Fruit fly (Drosophila melanogaster): ENCODE results near the gene CG11417.
A peak's percentile ranks its signal among the peaks of the same experiment; 100 is the strongest.

The CG11417 gene

DNA sequence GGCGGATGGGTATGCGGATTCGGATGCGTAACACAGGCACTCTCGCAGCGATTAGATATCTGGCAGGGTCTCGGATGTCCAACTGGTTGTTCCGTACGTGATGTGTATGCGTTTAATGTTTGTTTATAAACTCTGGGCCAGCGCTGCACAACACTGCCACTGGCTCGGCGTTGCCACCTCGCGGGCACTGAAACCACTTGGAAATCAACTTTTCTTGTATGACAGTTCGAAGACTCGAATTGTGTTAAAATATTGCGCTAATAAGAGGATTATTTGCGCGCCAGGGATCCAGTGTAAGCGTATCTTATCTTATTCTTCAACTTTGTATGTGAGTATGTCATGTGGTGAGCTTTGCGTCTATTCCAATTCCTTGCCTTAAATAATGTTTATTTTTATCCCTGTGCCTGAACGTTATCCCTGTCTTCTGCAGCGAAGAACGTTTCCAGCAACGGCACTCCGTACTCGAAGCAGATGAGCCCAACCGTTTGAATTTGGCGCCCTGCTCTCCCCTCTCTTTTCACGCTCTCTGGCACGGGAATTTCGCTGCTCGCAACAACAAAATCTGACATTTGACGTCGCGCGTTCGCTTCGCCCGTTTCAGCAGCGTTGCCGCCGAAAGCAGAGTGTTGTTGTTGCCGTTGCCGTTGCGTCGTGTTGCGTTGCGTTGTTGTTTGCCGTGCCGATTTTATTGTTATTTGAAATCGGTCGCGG, 26.7 kb downstream of the CG11417 start, which contains the start of the genes CG3719 and CG32813 (continued):
- TF ChIP-seq CG17829 (tag; optimal IDR thresholded peaks at IDR 0.05), result peak; percentile 22
- no peak for TF ChIP-seq CG11247 (GFP tag; IDR thresholded peaks at IDR 0.05)
- peak; percentile 45 for TF ChIP-seq Lhr (GFP tag; optimal IDR thresholded peaks at IDR 0.05)
- TF ChIP-seq gfzf (GFP tag; optimal IDR thresholded peaks at IDR 0.05), result peak; percentile 20
- no peak for TF ChIP-seq ase (GFP tag; IDR thresholded peaks at IDR 0.05)
- peak; percentile 27 for TF ChIP-seq CG10209 (GFP tag; optimal IDR thresholded peaks at IDR 0.05)
- TF ChIP-seq CG8924 (tag; optimal IDR thresholded peaks at IDR 0.05), result peak; percentile 28
- TF ChIP-seq CG7786 (GFP tag; optimal IDR thresholded peaks at IDR 0.05), result peak; percentile 49
- peak; percentile 31; the same call in 1 of the 2 replicates for TF ChIP-seq Xrp1 (GFP tag; IDR thresholded peaks at IDR 0.05)
- no peak; the same call in 1 of the 2 replicates for TF ChIP-seq crol (GFP tag; IDR thresholded peaks at IDR 0.05)
- peak in 1 of 2 experiments; percentile 32 for TF ChIP-seq crp (GFP tag; optimal IDR thresholded peaks at IDR 0.05)
- TF ChIP-seq zfh2 (GFP tag; optimal IDR thresholded peaks at IDR 0.05), result peak; percentile 51
- peak; percentile 49 for TF ChIP-seq Xbp1 (GFP tag; optimal IDR thresholded peaks at IDR 0.05)
- TF ChIP-seq zf30C (GFP tag; optimal IDR thresholded peaks at IDR 0.05), result no peak
- TF ChIP-seq CG17912 (GFP tag; optimal IDR thresholded peaks at IDR 0.05), result no peak
- peak; percentile 58 for TF ChIP-seq Hmr (GFP tag; optimal IDR thresholded peaks at IDR 0.05)
- TF ChIP-seq CG2120 (GFP tag; optimal IDR thresholded peaks at IDR 0.05), result peak; percentile 72
- TF ChIP-seq Camta (GFP tag; optimal IDR thresholded peaks at IDR 0.05), result peak; percentile 2
- peak; percentile 57 for TF ChIP-seq CG13624 (GFP tag; optimal IDR thresholded peaks at IDR 0.05)
- TF ChIP-seq amos (GFP tag; IDR thresholded peaks at IDR 0.05; ENCODE audit: partially characterized antibody), result peak; percentile 38; the same call in 1 of the 2 replicates
- no peak for TF ChIP-seq Usf (GFP tag; optimal IDR thresholded peaks at IDR 0.05)
- TF ChIP-seq maf-S (GFP tag; optimal IDR thresholded peaks at IDR 0.05), result peak; percentile 8
- TF ChIP-seq jumu (GFP tag; optimal IDR thresholded peaks at IDR 0.05), result peak; percentile 61
- peak; percentile 52 for TF ChIP-seq Sry-δ (GFP tag; optimal IDR thresholded peaks at IDR 0.05)
- peak; percentile 0 for TF ChIP-seq Fer3 (tag; optimal IDR thresholded peaks at IDR 0.05)
- peak; percentile 12; the same call in 1 of the 3 replicates for TF ChIP-seq ci (GFP tag; IDR thresholded peaks at IDR 0.05)

DNA sequence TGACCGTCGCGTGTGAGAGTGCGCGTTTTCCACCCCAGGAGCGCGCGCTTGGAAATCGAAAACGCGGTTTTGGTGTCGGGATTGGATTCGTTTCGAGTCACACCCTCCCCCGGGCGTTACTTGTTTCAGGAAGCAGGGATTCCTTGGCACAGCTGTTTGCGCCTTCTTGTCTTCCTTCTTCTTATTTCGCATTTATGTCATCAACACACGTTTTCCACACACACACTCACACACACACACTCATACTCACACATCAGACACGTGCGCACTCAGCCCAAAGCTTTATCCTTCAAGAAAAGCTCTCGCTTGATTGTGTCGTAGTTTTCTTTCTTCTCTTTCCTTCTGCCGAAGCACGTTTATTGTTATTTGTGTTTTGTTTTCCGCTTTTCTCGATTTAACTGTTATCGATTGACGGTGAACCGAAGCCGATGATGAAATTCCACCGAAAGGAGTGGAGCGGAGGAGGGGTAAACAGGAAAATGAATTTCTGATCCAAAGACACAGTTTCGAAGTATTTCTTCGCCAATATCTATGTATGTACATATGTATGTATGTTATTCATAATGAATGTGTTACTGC, 27.7 kb downstream of the CG11417 start:
- TF ChIP-seq crp (GFP tag; optimal IDR thresholded peaks at IDR 0.05), result peak in 1 of 2 experiments; percentile 10
- no peak for TF ChIP-seq Lim3 (GFP tag; IDR thresholded peaks at IDR 0.05)
- peak; percentile 30 for TF ChIP-seq ewg (GFP tag; optimal IDR thresholded peaks at IDR 0.05)
- TF ChIP-seq CG6654 (GFP tag; optimal IDR thresholded peaks at IDR 0.05), result no peak
- TF ChIP-seq cg (GFP tag; optimal IDR thresholded peaks at IDR 0.05), result peak; percentile 59
- TF ChIP-seq nerfin-1 (tag; optimal IDR thresholded peaks at IDR 0.05), result peak; percentile 56
- TF ChIP-seq CG15514 (GFP tag; optimal IDR thresholded peaks at IDR 0.05), result peak; percentile 6
- TF ChIP-seq CG2129 (GFP tag; IDR thresholded peaks at IDR 0.05; ENCODE audit: partially characterized antibody), result no peak
- TF ChIP-seq onecut (GFP tag; IDR thresholded peaks at IDR 0.05), result peak; percentile 64; the same call in 1 of the 2 replicates
- TF ChIP-seq jigr1 (GFP tag; IDR thresholded peaks at IDR 0.05), result no peak
- peak; percentile 52 for TF ChIP-seq Deaf1 (tag; optimal IDR thresholded peaks at IDR 0.05)
- TF ChIP-seq bcd (GFP tag; optimal IDR thresholded peaks at IDR 0.05), result no peak
- no peak for TF ChIP-seq trh (GFP tag; optimal IDR thresholded peaks at IDR 0.05)
- TF ChIP-seq Mad (GFP tag; optimal IDR thresholded peaks at IDR 0.05), result no peak
- no peak for TF ChIP-seq usp (GFP tag; optimal IDR thresholded peaks at IDR 0.05)
- TF ChIP-seq CG3995 (GFP tag; optimal IDR thresholded peaks at IDR 0.05), result no peak
- no peak for TF ChIP-seq grn (GFP tag; optimal IDR thresholded peaks at IDR 0.05)
- TF ChIP-seq Hey (tag; optimal IDR thresholded peaks at IDR 0.05), result peak; percentile 27
- no peak for TF ChIP-seq Gsc (GFP tag; IDR thresholded peaks at IDR 0.05)
- TF ChIP-seq CG10979 (tag; optimal IDR thresholded peaks at IDR 0.05), result no peak
- peak; percentile 66 for TF ChIP-seq abd-A (tag; optimal IDR thresholded peaks at IDR 0.05)
- TF ChIP-seq pros (GFP tag; optimal IDR thresholded peaks at IDR 0.05), result peak; percentile 87
- peak; percentile 53 for TF ChIP-seq cwo (GFP tag; optimal IDR thresholded peaks at IDR 0.05)
